Worm (Caenorhabditis elegans) whole organism, L1 larva: ENCODE results near the gene T07A5.7.

Source experiments
- elt-3 ChIP-seq, 6 experiments: fragments of 150-350 bp in 1 of 6; sonication (generic microtip); optimal IDR thresholded peaks; 2 replicates each; lab custom pipeline; 2017 to 2018; ENCODE audit warnings: missing biosample characterization in 6 of 6, missing genetic modification characterization in 6 of 6, inconsistent platforms in 1 of 6
- hlh-17 ChIP-seq: fragments of 200-800 bp; sonication (Bioruptor generic); optimal IDR thresholded peaks from 2 replicates; lab custom pipeline; 2018; ENCODE audit warnings: missing genetic modification characterization, mild to moderate bottlenecking, missing compliant biosample characterization, moderate library complexity, borderline replicate concordance
- lsy-2 ChIP-seq, 2 experiments: fragments of 150-350 bp; optimal IDR thresholded peaks; 2 replicates each; lab custom pipeline; 2014; ENCODE audit warnings: missing biosample characterization in 2 of 2, missing genetic modification characterization in 2 of 2
- unc-86 ChIP-seq: sonication (generic microtip); optimal IDR thresholded peaks from 2 replicates; lab custom pipeline; 2016; ENCODE audit warnings: missing genetic modification characterization, missing compliant biosample characterization

- TF ChIP-seq hlh-17 (GFP tag; lab: Kevin White, UChicago) (no peak), unc-86 (no peak), elt-3 (tag; optimal IDR thresholded peaks at IDR 0.05; lab: Kevin White, UChicago) (peak in 1 of 6 experiments; percentile 67), lsy-2 (tag; optimal IDR thresholded peaks at IDR 0.05; lab: Kevin White, UChicago) (no peak)
Measured at ce11 chrIII:10338992-10339852, 28.3 kb upstream of the T07A5.7 start.
